Fruit fly (Drosophila melanogaster) whole organism, embryonic: Measurements from ENCODE around the gene CG5850.

Experiments
- Aef1 ChIP-seq: fragments of 200-800 bp; sonication (Bioruptor generic); IDR thresholded peaks from 3 replicates; pipeline ENCODE4 v1.3.6; 2022; ENCODE audit warnings: missing biosample characterization, missing genetic modification characterization
- Awh ChIP-seq: fragments of 200-800 bp; sonication (Bioruptor generic); IDR thresholded peaks from 2 replicates; pipeline ENCODE4, ENCODE4 v1.3.6; 2022; ENCODE audit warnings: missing biosample characterization, missing genetic modification characterization
- B-H1 ChIP-seq: fragments of 200-800 bp; sonication (Bioruptor generic); IDR thresholded peaks from 3 replicates; pipeline ENCODE4 v1.3.6; 2022; ENCODE audit warnings: missing biosample characterization, missing genetic modification characterization
- CG10147 ChIP-seq: fragments of 200-800 bp; sonication (Bioruptor generic); optimal IDR thresholded peaks from 2 replicates; lab custom pipeline; 2019; ENCODE audit warnings: missing biosample characterization, mild to moderate bottlenecking, missing genetic modification characterization, moderate library complexity
- CG10462 ChIP-seq: fragments of 200-800 bp; sonication (Bioruptor generic); optimal IDR thresholded peaks from 2 replicates; lab custom pipeline; 2016; ENCODE audit warnings: missing biosample characterization, missing genetic modification characterization
- CG1233 ChIP-seq: fragments of 200-800 bp; sonication (Bioruptor generic); optimal IDR thresholded peaks from 4 replicates; lab custom pipeline; 2018; ENCODE audit warnings: missing biosample characterization, mild to moderate bottlenecking, missing genetic modification characterization
- CG15011 ChIP-seq: fragments of 200-800 bp; sonication (Bioruptor generic); optimal IDR thresholded peaks from 3 replicates; lab custom pipeline; 2018; ENCODE audit warnings: missing biosample characterization, mild to moderate bottlenecking, missing genetic modification characterization
- CG1603 ChIP-seq: fragments of 200-800 bp; sonication (Bioruptor generic); optimal IDR thresholded peaks from 2 replicates; lab custom pipeline; 2019; ENCODE audit warnings: missing biosample characterization, mild to moderate bottlenecking, missing genetic modification characterization, moderate library complexity
- CG2202 ChIP-seq: fragments of 200-800 bp; sonication (Bioruptor generic); optimal IDR thresholded peaks from 2 replicates; lab custom pipeline; 2018; ENCODE audit warnings: missing biosample characterization, mild to moderate bottlenecking, missing genetic modification characterization
- CG32532 ChIP-seq: fragments of 200-800 bp; sonication (Bioruptor generic); IDR thresholded peaks from 2 replicates; pipeline ENCODE4 v1.3.6; 2022; ENCODE audit warnings: missing biosample characterization, missing genetic modification characterization
- CG3281 ChIP-seq: fragments of 200-800 bp; sonication (Bioruptor generic); optimal IDR thresholded peaks from 3 replicates; lab custom pipeline; 2017; ENCODE audit warnings: missing biosample characterization, mild to moderate bottlenecking, missing genetic modification characterization
- CG33557 ChIP-seq: fragments of 200-800 bp; sonication (Bioruptor generic); optimal IDR thresholded peaks from 2 replicates; lab custom pipeline; 2019; ENCODE audit warnings: missing biosample characterization, mild to moderate bottlenecking, missing genetic modification characterization, moderate library complexity
- CG4707 ChIP-seq: fragments of 200-800 bp; sonication (Bioruptor generic); optimal IDR thresholded peaks from 2 replicates; lab custom pipeline; 2018; ENCODE audit warnings: missing biosample characterization, mild to moderate bottlenecking, missing genetic modification characterization, moderate library complexity
- CG7357 ChIP-seq: fragments of 200-800 bp; sonication (Bioruptor generic); IDR thresholded peaks from 3 replicates; pipeline ENCODE4 v1.3.6; 2022; ENCODE audit warnings: missing biosample characterization, missing genetic modification characterization
- CG8281 ChIP-seq: fragments of 200-800 bp; sonication (Bioruptor generic); optimal IDR thresholded peaks from 2 replicates; lab custom pipeline; 2018; ENCODE audit warnings: missing biosample characterization, mild to moderate bottlenecking, missing genetic modification characterization, moderate library complexity
- CG8359 ChIP-seq: fragments of 200-800 bp; sonication (Bioruptor generic); optimal IDR thresholded peaks from 2 replicates; lab custom pipeline; 2017; ENCODE audit warnings: missing biosample characterization, mild to moderate bottlenecking, missing genetic modification characterization, borderline replicate concordance
- CG9797 ChIP-seq: fragments of 200-800 bp; sonication (Bioruptor generic); optimal IDR thresholded peaks from 3 replicates; lab custom pipeline; 2018; ENCODE audit warnings: missing biosample characterization, mild to moderate bottlenecking, missing genetic modification characterization
- E2f1 ChIP-seq: fragments of 200-800 bp; sonication (Bioruptor generic); IDR thresholded peaks from 2 replicates; pipeline ENCODE4 v1.3.6; 2022; ENCODE audit warnings: missing biosample characterization, missing genetic modification characterization
- GATAe ChIP-seq: fragments of 200-800 bp; sonication (Bioruptor generic); conservative IDR thresholded peaks from 2 replicates; pipeline ENCODE4 v1.3.6; 2022; ENCODE audit warnings: missing biosample characterization, missing genetic modification characterization
- HLH3B ChIP-seq: fragments of 200-800 bp; sonication (Bioruptor generic); IDR thresholded peaks from 2 replicates; pipeline ENCODE4 v1.3.6; 2022; ENCODE audit warnings: missing biosample characterization, missing genetic modification characterization
- HLH4C ChIP-seq: fragments of 200-800 bp; sonication (Bioruptor generic); IDR thresholded peaks from 3 replicates; pipeline ENCODE4 v1.3.6; 2022; ENCODE audit warnings: missing biosample characterization, missing genetic modification characterization; ENCODE audit not compliant: partially characterized antibody
- Hsf ChIP-seq: fragments of 200-800 bp; sonication (Bioruptor generic); optimal IDR thresholded peaks from 3 replicates; lab custom pipeline; 2016; ENCODE audit warnings: missing biosample characterization, missing genetic modification characterization
- Mes4 ChIP-seq: fragments of 200-800 bp; sonication (Bioruptor generic); optimal IDR thresholded peaks from 2 replicates; lab custom pipeline; 2016; ENCODE audit warnings: missing biosample characterization, missing genetic modification characterization
- Myb ChIP-seq: fragments of 200-800 bp; sonication (Bioruptor generic); optimal IDR thresholded peaks from 2 replicates; lab custom pipeline; 2016; ENCODE audit warnings: missing biosample characterization, missing genetic modification characterization
- Nf-YC ChIP-seq: fragments of 200-800 bp; optimal IDR thresholded peaks from 3 replicates; lab custom pipeline; 2019; ENCODE audit warnings: missing biosample characterization, mild to moderate bottlenecking, missing genetic modification characterization, moderate library complexity
- Oli ChIP-seq: fragments of 200-800 bp; sonication (Bioruptor generic); optimal IDR thresholded peaks from 2 replicates; lab custom pipeline; 2018; ENCODE audit warnings: missing biosample characterization, mild to moderate bottlenecking, missing genetic modification characterization, moderate library complexity
- Tbp ChIP-seq: fragments of >200 bp; optimal IDR thresholded peaks from 2 replicates; lab custom pipeline; 2018; ENCODE audit warnings: missing biosample characterization, missing genetic modification characterization
- YL-1 ChIP-seq: fragments of 200-800 bp; sonication (Bioruptor generic); optimal IDR thresholded peaks from 3 replicates; lab custom pipeline; 2017; ENCODE audit warnings: missing biosample characterization, mild to moderate bottlenecking, missing genetic modification characterization
- abd-A ChIP-seq: fragments of 200-800 bp; sonication (Bioruptor generic); optimal IDR thresholded peaks from 3 replicates; lab custom pipeline; 2019; ENCODE audit warnings: missing biosample characterization, mild to moderate bottlenecking, missing genetic modification characterization, moderate library complexity
- bsh ChIP-seq, 2 experiments: fragments of 200-800 bp; sonication (Bioruptor generic); optimal IDR thresholded peaks; 2 replicates each; lab custom pipeline; 2017 to 2018; ENCODE audit warnings: mild to moderate bottlenecking in 2 of 2, missing biosample characterization in 2 of 2, missing genetic modification characterization in 2 of 2, moderate library complexity in 1 of 2
- chn ChIP-seq: fragments of 200-800 bp; sonication (Bioruptor generic); optimal IDR thresholded peaks from 2 replicates; lab custom pipeline; 2016; ENCODE audit warnings: missing biosample characterization, missing genetic modification characterization
- crp ChIP-seq, 2 experiments: fragments of 200-800 bp; sonication (Bioruptor generic); optimal IDR thresholded peaks; 2 replicates in 1 of 2; 3 replicates in 1 of 2; lab custom pipeline; 2017; ENCODE audit warnings: missing biosample characterization in 2 of 2, missing genetic modification characterization in 2 of 2, mild to moderate bottlenecking in 1 of 2, moderate library complexity in 1 of 2
- da ChIP-seq: fragments of 200-800 bp; sonication (Bioruptor generic); optimal IDR thresholded peaks from 2 replicates; lab custom pipeline; 2016; ENCODE audit warnings: missing biosample characterization, missing genetic modification characterization
- dati ChIP-seq: fragments of 200-800 bp; sonication (Bioruptor generic); IDR thresholded peaks from 2 replicates; pipeline ENCODE4 v1.3.6; 2022; ENCODE audit warnings: missing biosample characterization, missing genetic modification characterization
- dm ChIP-seq: fragments of 200-800 bp; sonication (Bioruptor generic); optimal IDR thresholded peaks from 3 replicates; lab custom pipeline; 2016; ENCODE audit warnings: missing biosample characterization, missing genetic modification characterization
- dpn ChIP-seq, 2 experiments: fragments of 200-800 bp; sonication (Bioruptor generic); optimal IDR thresholded peaks; 3 replicates each; lab custom pipeline; 2016; ENCODE audit warnings: missing biosample characterization in 2 of 2, missing genetic modification characterization in 2 of 2
- eve ChIP-seq, 2 experiments: fragments of >200 bp; optimal IDR thresholded peaks; 2 replicates each; lab custom pipeline; 2017; ENCODE audit warnings: missing biosample characterization in 2 of 2, missing genetic modification characterization in 2 of 2
- gsb-n ChIP-seq: fragments of 200-800 bp; sonication (Bioruptor generic); optimal IDR thresholded peaks from 3 replicates; lab custom pipeline; 2018; ENCODE audit warnings: missing biosample characterization, mild to moderate bottlenecking, missing genetic modification characterization
- gt ChIP-seq: fragments of 200-800 bp; sonication (Bioruptor generic); IDR thresholded peaks from 2 replicates; pipeline ENCODE4 v1.3.6; 2022; ENCODE audit warnings: missing biosample characterization, missing genetic modification characterization
- jigr1 ChIP-seq: fragments of 200-800 bp; sonication (Bioruptor generic); IDR thresholded peaks from 3 replicates; pipeline ENCODE4 v1.3.6; 2022; ENCODE audit warnings: missing biosample characterization, missing genetic modification characterization
- jing ChIP-seq: fragments of 200-800 bp; sonication (Bioruptor generic); optimal IDR thresholded peaks from 2 replicates; lab custom pipeline; 2018; ENCODE audit warnings: missing biosample characterization, mild to moderate bottlenecking, missing genetic modification characterization
- kah ChIP-seq: fragments of 200-800 bp; sonication (Bioruptor generic); optimal IDR thresholded peaks from 2 replicates; lab custom pipeline; 2018; ENCODE audit warnings: missing biosample characterization, mild to moderate bottlenecking, missing genetic modification characterization
- ken ChIP-seq: fragments of 200-800 bp; sonication (Bioruptor generic); IDR thresholded peaks from 3 replicates; pipeline ENCODE4 v1.3.6; 2022; ENCODE audit warnings: missing biosample characterization, missing genetic modification characterization
- knrl ChIP-seq: fragments of 200-800 bp; sonication (Bioruptor generic); IDR thresholded peaks from 3 replicates; pipeline ENCODE4 v1.3.6; 2022; ENCODE audit warnings: missing biosample characterization, missing genetic modification characterization; ENCODE audit not compliant: partially characterized antibody
- nom ChIP-seq: fragments of 200-800 bp; sonication (Bioruptor generic); optimal IDR thresholded peaks from 2 replicates; lab custom pipeline; 2017; ENCODE audit warnings: missing biosample characterization, missing genetic modification characterization, mild to moderate bottlenecking, moderate library complexity, missing genetic modification reagents
- otp ChIP-seq: fragments of 200-800 bp; sonication (Bioruptor generic); IDR thresholded peaks from 3 replicates; pipeline ENCODE4, ENCODE4 v1.3.6; 2022; ENCODE audit warnings: missing biosample characterization, missing genetic modification characterization
- p53 ChIP-seq: fragments of 200-800 bp; sonication (Bioruptor generic); optimal IDR thresholded peaks from 2 replicates; lab custom pipeline; 2016; ENCODE audit warnings: missing biosample characterization, missing genetic modification characterization
- pros ChIP-seq: fragments of 200-800 bp; sonication (Bioruptor generic); optimal IDR thresholded peaks from 3 replicates; lab custom pipeline; 2019; ENCODE audit warnings: missing biosample characterization, mild to moderate bottlenecking, missing genetic modification characterization, moderate library complexity
- sd ChIP-seq: fragments of 200-800 bp; sonication (Bioruptor generic); optimal IDR thresholded peaks from 3 replicates; lab custom pipeline; 2018; ENCODE audit warnings: missing biosample characterization, mild to moderate bottlenecking, missing genetic modification characterization, moderate library complexity
- shn ChIP-seq: fragments of 200-800 bp; sonication (Bioruptor generic); optimal IDR thresholded peaks from 3 replicates; lab custom pipeline; 2016; ENCODE audit warnings: missing biosample characterization, missing genetic modification characterization
- usp ChIP-seq: fragments of >200 bp; optimal IDR thresholded peaks from 2 replicates; lab custom pipeline; 2017; ENCODE audit warnings: missing biosample characterization, missing genetic modification characterization

Gene CG5850

dm6 chr2L:9954119-9954518 is 9.6 kb downstream of the CG5850 start, which contains the start of the genes CG13126 and CG4709 (continued):
- TF ChIP-seq dpn (GFP tag; optimal IDR thresholded peaks at IDR 0.05; lab: Kevin White, UChicago) (peak; percentile 2 to 93), otp (GFP tag; lab: Robert Waterston, UW) (peak; percentile 77; the same call in 2 of the 3 replicates), chn (peak; percentile 51), CG4707 (GFP tag; lab: Kevin White, UChicago) (peak; percentile 57), dati (peak; percentile 10; the same call in 1 of the 2 replicates), ken (peak; percentile 73), bsh (GFP tag; optimal IDR thresholded peaks at IDR 0.05; lab: Kevin White, UChicago) (peak; percentile 63 to 92), Hsf (peak; percentile 63), CG33557 (peak; percentile 87), E2f1 (peak; percentile 87), GATAe (GFP tag; lab: Robert Waterston, UW) (no peak; the same call in 1 of the 2 replicates), dm (GFP tag; lab: Kevin White, UChicago) (peak; percentile 20), YL-1 (GFP tag; lab: Kevin White, UChicago) (peak; percentile 85), CG10147 (GFP tag; lab: Kevin White, UChicago) (peak; percentile 88), kah (peak; percentile 77), HLH4C (GFP tag; lab: Robert Waterston, UW) (no peak), CG10462 (peak; percentile 73), jing (GFP tag; lab: Kevin White, UChicago) (peak; percentile 41), p53 (GFP tag; lab: Kevin White, UChicago) (no peak), knrl (GFP tag; lab: Robert Waterston, UW) (no peak), da (GFP tag; lab: Kevin White, UChicago) (no peak), HLH3B (GFP tag; lab: Robert Waterston, UW) (peak; percentile 89), gsb-n (tag; lab: Kevin White, UChicago) (peak; percentile 93), CG32532 (peak; percentile 92), CG1603 (peak; percentile 10), CG8281 (tag; lab: Kevin White, UChicago) (peak; percentile 76), gt (GFP tag; lab: Robert Waterston, UW) (no peak), Myb (no peak), B-H1 (GFP tag; lab: Robert Waterston, UW) (peak; percentile 73), eve (GFP tag; optimal IDR thresholded peaks at IDR 0.05; lab: Kevin White, UChicago) (no peak), Nf-YC (tag; lab: Kevin White, UChicago) (peak; percentile 82), CG8359 (peak; percentile 76), Oli (tag; lab: Kevin White, UChicago) (peak; percentile 92), abd-A (no peak), Aef1 (GFP tag; lab: Robert Waterston, UW) (peak; percentile 81), CG7357 (GFP tag; lab: Robert Waterston, UW) (peak; percentile 80), jigr1 (peak; percentile 35; the same call in 1 of the 3 replicates), shn (GFP tag; lab: Kevin White, UChicago) (no peak), CG15011 (peak; percentile 77), Mes4 (no peak), CG2202 (tag; lab: Kevin White, UChicago) (peak; percentile 85), Tbp (GFP tag; lab: Kevin White, UChicago) (no peak), sd (peak; percentile 67), CG1233 (GFP tag; lab: Kevin White, UChicago) (peak; percentile 90), crp (GFP tag; optimal IDR thresholded peaks at IDR 0.05; lab: Kevin White, UChicago) (peak; percentile 79 to 96), pros (peak; percentile 23), CG9797 (GFP tag; lab: Kevin White, UChicago) (peak; percentile 43), usp (no peak), CG3281 (GFP tag; lab: Kevin White, UChicago) (peak; percentile 92), Awh (GFP tag; lab: Robert Waterston, UW) (peak; percentile 89), nom (GFP tag; lab: Kevin White, UChicago) (peak; percentile 85)
